Worm (Caenorhabditis elegans) whole organism, L4 larva: ENCODE results near the gene C16A3.5.

Experiments
- T20F7.1 ChIP-seq: fragments of 200-800 bp; sonication (Bioruptor generic); optimal IDR thresholded peaks from 2 replicates; lab custom pipeline; 2018; ENCODE audit warnings: mild to moderate bottlenecking, missing genetic modification characterization, missing compliant biosample characterization
- Y105C5A.15 ChIP-seq: fragments of 200-800 bp; sonication (Bioruptor generic); IDR thresholded peaks from 2 replicates; pipeline ENCODE4 v1.3.6; 2022; ENCODE audit warnings: missing genetic modification characterization, missing compliant biosample characterization
- ZK337.2 ChIP-seq: fragments of 200-800 bp; sonication (Bioruptor generic); IDR thresholded peaks from 2 replicates; pipeline ENCODE4 v1.3.6; 2022; ENCODE audit warnings: missing genetic modification reagents, missing genetic modification characterization, missing compliant biosample characterization
- aly-2 ChIP-seq: sonication (generic microtip); optimal IDR thresholded peaks from 2 replicates; lab custom pipeline; 2018; ENCODE audit warnings: missing biosample characterization, missing genetic modification characterization
- ceh-32 ChIP-seq: sonication (generic microtip); optimal IDR thresholded peaks from 2 replicates; lab custom pipeline; 2016; ENCODE audit warnings: mild to moderate bottlenecking, missing genetic modification characterization, missing compliant biosample characterization; ENCODE audit not compliant: poor library complexity
- ceh-44 ChIP-seq: fragments of 200-800 bp; sonication (Bioruptor generic); IDR thresholded peaks from 2 replicates; pipeline ENCODE4 v1.3.6; 2022; ENCODE audit warnings: missing genetic modification reagents, missing genetic modification characterization, missing compliant biosample characterization
- ceh-62 ChIP-seq: sonication (generic microtip); optimal IDR thresholded peaks from 2 replicates; lab custom pipeline; 2017; ENCODE audit warnings: missing biosample characterization, missing genetic modification characterization
- daf-19 ChIP-seq: fragments of 200-800 bp; sonication (Bioruptor generic); conservative IDR thresholded peaks from 2 replicates; pipeline ENCODE4 v1.3.6; 2022; ENCODE audit warnings: missing genetic modification characterization, missing compliant biosample characterization
- daf-8 ChIP-seq: fragments of 200-800 bp; sonication (Bioruptor generic); IDR thresholded peaks from 2 replicates; pipeline ENCODE4 v1.3.6; 2022; ENCODE audit warnings: missing genetic modification characterization, missing compliant biosample characterization
- dmd-9 ChIP-seq: fragments of 200-800 bp; sonication (Bioruptor generic); IDR thresholded peaks from 2 replicates; pipeline ENCODE4 v1.3.6; 2022; ENCODE audit warnings: missing genetic modification reagents, missing genetic modification characterization, missing compliant biosample characterization
- dve-1 ChIP-seq: sonication (generic microtip); optimal IDR thresholded peaks from 2 replicates; lab custom pipeline; 2017; ENCODE audit warnings: antibody characterized with exemption, mild to moderate bottlenecking, missing genetic modification characterization, missing compliant biosample characterization; ENCODE audit not compliant: insufficient read depth
- hlh-11 ChIP-seq: fragments of 200-800 bp; sonication (Bioruptor generic); optimal IDR thresholded peaks from 2 replicates; lab custom pipeline; 2018; ENCODE audit warnings: mild to moderate bottlenecking, missing genetic modification characterization, missing compliant biosample characterization
- hmg-1.1 ChIP-seq: fragments of 200-800 bp; sonication (Bioruptor generic); IDR thresholded peaks from 2 replicates; pipeline ENCODE4 v1.3.6; 2022; ENCODE audit warnings: missing genetic modification reagents, missing genetic modification characterization, missing compliant biosample characterization
- lin-1 ChIP-seq: fragments of 200-800 bp; sonication (Bioruptor generic); IDR thresholded peaks from 2 replicates; pipeline ENCODE4 v1.3.6; 2022; ENCODE audit warnings: missing genetic modification reagents, missing genetic modification characterization, missing compliant biosample characterization
- lin-15B ChIP-seq: fragments of 150-350 bp; sonication (generic microtip); optimal IDR thresholded peaks from 3 replicates; lab custom pipeline; 2014; ENCODE audit warnings: missing biosample characterization, missing genetic modification characterization
- lin-38 ChIP-seq: fragments of 200-800 bp; sonication (Bioruptor generic); IDR thresholded peaks from 2 replicates; pipeline ENCODE4 v1.3.6; 2022; ENCODE audit warnings: missing genetic modification reagents, missing genetic modification characterization, missing compliant biosample characterization
- lsy-2 ChIP-seq, 2 experiments: fragments of 150-350 bp in 1 of 2; sonication (generic microtip) in 1 of 2; optimal IDR thresholded peaks; 2 replicates each; lab custom pipeline; 2014 to 2017; ENCODE audit warnings: missing biosample characterization in 2 of 2, missing genetic modification characterization in 2 of 2
- mdl-1 ChIP-seq, 2 experiments: fragments of 150-350 bp in 1 of 2; sonication (generic microtip) in 1 of 2; optimal IDR thresholded peaks; 2 replicates each; lab custom pipeline; 2014 to 2017; ENCODE audit warnings: missing biosample characterization in 2 of 2, missing genetic modification characterization in 2 of 2
- mxl-2 ChIP-seq: fragments of 200-800 bp; sonication (Bioruptor generic); conservative IDR thresholded peaks from 2 replicates; pipeline ENCODE4 v1.3.6; 2022; ENCODE audit warnings: missing genetic modification reagents, missing genetic modification characterization, missing compliant biosample characterization
- mxl-3 ChIP-seq: fragments of 200-800 bp; sonication (Bioruptor generic); optimal IDR thresholded peaks from 2 replicates; lab custom pipeline; 2018; ENCODE audit warnings: mild to moderate bottlenecking, missing genetic modification characterization, missing compliant biosample characterization
- nhr-10 ChIP-seq: fragments of 150-350 bp; optimal IDR thresholded peaks from 2 replicates; lab custom pipeline; 2014; ENCODE audit warnings: missing biosample characterization, missing genetic modification characterization
- nhr-11 ChIP-seq: fragments of 150-350 bp; optimal IDR thresholded peaks from 2 replicates; lab custom pipeline; 2014; ENCODE audit warnings: missing biosample characterization, missing genetic modification characterization
- nhr-25 ChIP-seq: sonication (generic microtip); optimal IDR thresholded peaks from 2 replicates; lab custom pipeline; 2017; ENCODE audit warnings: missing genetic modification characterization, mild to moderate bottlenecking, missing compliant biosample characterization, antibody characterized with exemption, moderate library complexity, borderline replicate concordance; ENCODE audit not compliant: insufficient read depth
- nhr-28 ChIP-seq: fragments of 150-350 bp; optimal IDR thresholded peaks from 2 replicates; lab custom pipeline; 2014; ENCODE audit warnings: missing biosample characterization, missing genetic modification characterization
- nhr-6 ChIP-seq: fragments of 150-350 bp; optimal IDR thresholded peaks from 2 replicates; lab custom pipeline; 2014; ENCODE audit warnings: missing biosample characterization, missing genetic modification characterization
- rbr-2 ChIP-seq: sonication (generic microtip); optimal IDR thresholded peaks from 2 replicates; lab custom pipeline; 2016; ENCODE audit warnings: missing genotype, missing genetic modification characterization, missing compliant biosample characterization
- saeg-2 ChIP-seq: fragments of 200-800 bp; sonication (Bioruptor generic); IDR thresholded peaks from 2 replicates; pipeline ENCODE4 v1.3.6; 2022; ENCODE audit warnings: missing genetic modification reagents, missing genetic modification characterization, missing compliant biosample characterization
- sdz-12 ChIP-seq: fragments of 200-800 bp; sonication (Bioruptor generic); optimal IDR thresholded peaks from 2 replicates; lab custom pipeline; 2018; ENCODE audit warnings: mild to moderate bottlenecking, missing genetic modification characterization, missing compliant biosample characterization
- set-16 ChIP-seq: fragments of 200-800 bp; sonication (Bioruptor generic); IDR thresholded peaks from 2 replicates; pipeline ENCODE4 v1.3.6; 2022; ENCODE audit warnings: missing genetic modification reagents, missing genetic modification characterization, missing compliant biosample characterization
- skn-1 ChIP-seq: fragments of 150-350 bp; optimal IDR thresholded peaks from 2 replicates; lab custom pipeline; 2014; ENCODE audit warnings: missing biosample characterization, missing genetic modification characterization
- snpc-4 ChIP-seq: fragments of 150-350 bp; optimal IDR thresholded peaks from 2 replicates; lab custom pipeline; 2014; ENCODE audit warnings: missing biosample characterization, missing genetic modification characterization
- spr-1 ChIP-seq: sonication (generic microtip); optimal IDR thresholded peaks from 2 replicates; lab custom pipeline; 2016; ENCODE audit warnings: mild to moderate bottlenecking, missing genetic modification characterization, missing compliant biosample characterization
- spr-3 ChIP-seq: fragments of 200-800 bp; sonication (Bioruptor generic); optimal IDR thresholded peaks from 2 replicates; lab custom pipeline; 2018; ENCODE audit warnings: mild to moderate bottlenecking, missing genetic modification characterization, missing compliant biosample characterization
- tag-97 ChIP-seq: fragments of 200-800 bp; sonication (Bioruptor generic); IDR thresholded peaks from 2 replicates; pipeline ENCODE4 v1.3.6; 2022; ENCODE audit warnings: missing genetic modification characterization, missing compliant biosample characterization
- tra-1 ChIP-seq: fragments of 200-800 bp; sonication (Bioruptor generic); IDR thresholded peaks from 2 replicates; pipeline ENCODE4 v1.3.6; 2022; ENCODE audit warnings: missing genetic modification reagents, missing genetic modification characterization, missing compliant biosample characterization
- unc-39 ChIP-seq: sonication (generic microtip); optimal IDR thresholded peaks from 2 replicates; lab custom pipeline; 2017; ENCODE audit warnings: missing biosample characterization, missing genetic modification characterization
- unc-62 ChIP-seq, 3 experiments: fragments of 150-350 bp in 1 of 3; sonication (generic microtip); optimal IDR thresholded peaks in 2 of 3; peaks in 1 of 3; 1 replicate in 1 of 3; 2 replicates in 2 of 3; lab custom pipeline; 2014 to 2017; ENCODE audit warnings: missing biosample characterization in 3 of 3, missing genetic modification characterization in 3 of 3, missing genetic modification reagents in 3 of 3, missing genotype in 1 of 3
- zfp-3 ChIP-seq: fragments of 200-800 bp; sonication (Bioruptor generic); conservative IDR thresholded peaks from 2 replicates; pipeline ENCODE4 v1.3.6; 2022; ENCODE audit warnings: missing genetic modification reagents, missing genetic modification characterization, missing compliant biosample characterization
- zip-2 ChIP-seq: fragments of 150-350 bp; optimal IDR thresholded peaks from 2 replicates; lab custom pipeline; 2014; ENCODE audit warnings: missing biosample characterization, missing genetic modification characterization

C16A3.5 gene

ce11 chrIII:6362323-6362922, 18.1 kb upstream of the C16A3.5 start (continued):
- TF ChIP-seq sdz-12 (GFP tag; lab: Kevin White, UChicago) (no peak), daf-8 (GFP tag; lab: Robert Waterston, UW) (no peak), lin-38 (0 out of 2 replicates have a peak, but pooled peaks have one; percentile 12), unc-39 (tag; lab: Kevin White, UChicago) (no peak), zfp-3 (GFP tag; lab: Robert Waterston, UW) (no peak), nhr-10 (no peak), hmg-1.1 (GFP tag; lab: Robert Waterston, UW) (0 out of 2 replicates have a peak, but pooled peaks have one; percentile 14), tag-97 (GFP tag; lab: Robert Waterston, UW) (no peak), ZK337.2 (GFP tag; lab: Robert Waterston, UW) (no peak), ceh-44 (no peak), ceh-62 (tag; lab: Kevin White, UChicago) (no peak), tra-1 (peak; percentile 60; the same call in 1 of the 2 replicates), nhr-25 (tag; lab: Kevin White, UChicago) (peak; percentile 25), lin-15B (tag; lab: Kevin White, UChicago) (no peak), mxl-3 (GFP tag; lab: Kevin White, UChicago) (peak; percentile 38), dve-1 (peak; percentile 20), saeg-2 (GFP tag; lab: Robert Waterston, UW) (no peak), spr-1 (no peak), aly-2 (tag; lab: Kevin White, UChicago) (no peak), nhr-28 (peak; percentile 77), T20F7.1 (GFP tag; lab: Kevin White, UChicago) (no peak), lin-1 (GFP tag; lab: Robert Waterston, UW) (no peak), skn-1 (no peak), ceh-32 (tag; lab: Kevin White, UChicago) (no peak), snpc-4 (tag; lab: Kevin White, UChicago) (no peak), zip-2 (no peak), nhr-6 (no peak), dmd-9 (GFP tag; lab: Robert Waterston, UW) (no peak), daf-19 (0 out of 2 replicates have a peak, but pooled peaks have one; percentile 25), rbr-2 (tag; lab: Kevin White, UChicago) (no peak), lsy-2 (tag; optimal IDR thresholded peaks at IDR 0.05; lab: Kevin White, UChicago) (peak in 1 of 2 experiments; percentile 39), spr-3 (no peak), mxl-2 (GFP tag; lab: Robert Waterston, UW) (no peak), set-16 (GFP tag; lab: Robert Waterston, UW) (no peak), Y105C5A.15 (GFP tag; lab: Robert Waterston, UW) (no peak)

ce11 chrIII:6364395-6364794, 16.2 kb upstream of the C16A3.5 start:
- peak in 1 of 2 experiments; percentile 99 for TF ChIP-seq unc-62 (GFP tag; optimal IDR thresholded peaks at IDR 0.05 in 1 of 2; lab: Kevin White, UChicago)
- no peak for TF ChIP-seq unc-62 (tag; optimal IDR thresholded peaks at IDR 0.05; lab: Kevin White, UChicago)
- no peak for TF ChIP-seq ceh-32 (tag; lab: Kevin White, UChicago)
- peak; percentile 54 for TF ChIP-seq nhr-28
- peak in 1 of 2 experiments; percentile 18 for TF ChIP-seq mdl-1 (tag; optimal IDR thresholded peaks at IDR 0.05; lab: Kevin White, UChicago)
- TF ChIP-seq nhr-11, result peak; percentile 15
- no peak for TF ChIP-seq ceh-44
- TF ChIP-seq hlh-11, result peak; percentile 16
- TF ChIP-seq lin-38, result peak; percentile 33; the same call in 1 of the 2 replicates
- TF ChIP-seq lsy-2 (tag; optimal IDR thresholded peaks at IDR 0.05; lab: Kevin White, UChicago), result peak in 1 of 2 experiments; percentile 13
